Fruit fly (Drosophila melanogaster) whole organism, embryonic: ENCODE data around the gene SpdS.

ENCODE experiments used
- Atf3 ChIP-seq: fragments of 200-800 bp; sonication (Bioruptor generic); optimal IDR thresholded peaks from 3 replicates; lab custom pipeline; 2016; ENCODE audit warnings: missing biosample characterization, missing genetic modification characterization
- Bgb ChIP-seq: fragments of 200-800 bp; sonication (Bioruptor generic); IDR thresholded peaks from 2 replicates; pipeline ENCODE4 v1.3.6; 2022; ENCODE audit warnings: missing biosample characterization, missing genetic modification characterization; ENCODE audit not compliant: partially characterized antibody
- Bteb2 ChIP-seq: fragments of 200-800 bp; sonication (Bioruptor generic); optimal IDR thresholded peaks from 2 replicates; lab custom pipeline; 2016; ENCODE audit warnings: missing biosample characterization, missing genetic modification characterization
- CG11093 ChIP-seq: fragments of 200-800 bp; sonication (Bioruptor generic); IDR thresholded peaks from 3 replicates; pipeline ENCODE4 v1.3.6; 2022; ENCODE audit warnings: missing biosample characterization, missing genetic modification characterization
- CG12391 ChIP-seq: fragments of 200-800 bp; sonication (Bioruptor generic); optimal IDR thresholded peaks from 3 replicates; lab custom pipeline; 2018; ENCODE audit warnings: missing biosample characterization, mild to moderate bottlenecking, missing genetic modification characterization, moderate library complexity
- CG14050 ChIP-seq: fragments of 200-800 bp; sonication (Bioruptor generic); IDR thresholded peaks from 3 replicates; pipeline ENCODE4 v1.3.6; 2022; ENCODE audit warnings: missing biosample characterization, missing genetic modification characterization
- CG14710 ChIP-seq: fragments of 200-800 bp; sonication (Bioruptor generic); optimal IDR thresholded peaks from 3 replicates; lab custom pipeline; 2019; ENCODE audit warnings: missing biosample characterization, mild to moderate bottlenecking, missing genetic modification characterization, moderate library complexity
- CG15269 ChIP-seq: fragments of 200-800 bp; sonication (Bioruptor generic); optimal IDR thresholded peaks from 2 replicates; lab custom pipeline; 2018; ENCODE audit warnings: missing biosample characterization, mild to moderate bottlenecking, missing genetic modification characterization, moderate library complexity
- CG1603 ChIP-seq: fragments of 200-800 bp; sonication (Bioruptor generic); optimal IDR thresholded peaks from 2 replicates; lab custom pipeline; 2019; ENCODE audit warnings: missing biosample characterization, mild to moderate bottlenecking, missing genetic modification characterization, moderate library complexity
- CG17385 ChIP-seq: fragments of 200-800 bp; sonication (Bioruptor generic); optimal IDR thresholded peaks from 3 replicates; lab custom pipeline; 2018; ENCODE audit warnings: missing biosample characterization, mild to moderate bottlenecking, missing genetic modification characterization
- CG31365 ChIP-seq: fragments of 200-800 bp; sonication (Bioruptor generic); optimal IDR thresholded peaks from 2 replicates; lab custom pipeline; 2018; ENCODE audit warnings: missing biosample characterization, mild to moderate bottlenecking, missing genetic modification characterization
- CG31388 ChIP-seq: fragments of 200-800 bp; sonication (Bioruptor generic); optimal IDR thresholded peaks from 2 replicates; lab custom pipeline; 2016; ENCODE audit warnings: missing biosample characterization, missing genetic modification characterization
- CG6683 ChIP-seq: fragments of 200-800 bp; sonication (Bioruptor generic); optimal IDR thresholded peaks from 2 replicates; lab custom pipeline; 2017; ENCODE audit warnings: missing biosample characterization, mild to moderate bottlenecking, missing genetic modification characterization, missing genetic modification reagents
- CG8281 ChIP-seq: fragments of 200-800 bp; sonication (Bioruptor generic); optimal IDR thresholded peaks from 2 replicates; lab custom pipeline; 2018; ENCODE audit warnings: missing biosample characterization, mild to moderate bottlenecking, missing genetic modification characterization, moderate library complexity
- CG8388 ChIP-seq: fragments of 200-800 bp; sonication (Bioruptor generic); optimal IDR thresholded peaks from 2 replicates; lab custom pipeline; 2019; ENCODE audit warnings: missing biosample characterization, mild to moderate bottlenecking, missing genetic modification characterization, moderate library complexity
- CG9932 ChIP-seq: fragments of 200-800 bp; sonication (Bioruptor generic); IDR thresholded peaks from 2 replicates; pipeline ENCODE4 v1.3.6; 2022; ENCODE audit warnings: missing biosample characterization, missing genetic modification characterization
- CHES-1-like ChIP-seq: fragments of 200-800 bp; sonication (Bioruptor generic); optimal IDR thresholded peaks from 2 replicates; lab custom pipeline; 2016; ENCODE audit warnings: missing biosample characterization, missing genetic modification characterization
- CkIIα-i1 ChIP-seq: fragments of 200-800 bp; sonication (Bioruptor generic); IDR thresholded peaks from 2 replicates; pipeline ENCODE4 v1.3.6; 2022; ENCODE audit warnings: missing biosample characterization, missing genetic modification characterization
- D19B ChIP-seq: fragments of 200-800 bp; sonication (Bioruptor generic); optimal IDR thresholded peaks from 2 replicates; lab custom pipeline; 2017; ENCODE audit warnings: missing biosample characterization, mild to moderate bottlenecking, missing genetic modification characterization
- Dp ChIP-seq: fragments of 200-800 bp; sonication (Bioruptor generic); optimal IDR thresholded peaks from 2 replicates; lab custom pipeline; 2018; ENCODE audit warnings: missing biosample characterization, mild to moderate bottlenecking, missing genetic modification characterization, moderate library complexity
- Ets65A ChIP-seq: fragments of 200-800 bp; sonication (Bioruptor generic); peaks from one replicate; lab custom pipeline; 2016; ENCODE audit warnings: missing biosample characterization, missing genetic modification characterization
- Fer2 ChIP-seq: fragments of 200-800 bp; sonication (Bioruptor generic); optimal IDR thresholded peaks from 2 replicates; lab custom pipeline; 2018; ENCODE audit warnings: missing biosample characterization, mild to moderate bottlenecking, missing genetic modification characterization, moderate library complexity
- H15 ChIP-seq: fragments of 200-800 bp; sonication (Bioruptor generic); IDR thresholded peaks from 3 replicates; pipeline ENCODE4 v1.3.6; 2022; ENCODE audit warnings: missing biosample characterization, missing genetic modification characterization
- HmgD ChIP-seq: fragments of 200-800 bp; sonication (Bioruptor generic); optimal IDR thresholded peaks from 3 replicates; lab custom pipeline; 2016; ENCODE audit warnings: missing biosample characterization, missing genetic modification characterization
- Hr39 ChIP-seq: fragments of >200 bp; optimal IDR thresholded peaks from 2 replicates; lab custom pipeline; 2017
- Hr78 ChIP-seq, 2 experiments: fragments of 200-800 bp in 1 of 2; fragments of >200 bp in 1 of 2; sonication (Bioruptor generic) in 1 of 2; optimal IDR thresholded peaks; 2 replicates each; lab custom pipeline; 2017 to 2019; ENCODE audit warnings: missing biosample characterization in 2 of 2, missing genetic modification characterization in 2 of 2, mild to moderate bottlenecking in 1 of 2, moderate library complexity in 1 of 2
- Hsf ChIP-seq: fragments of 200-800 bp; sonication (Bioruptor generic); optimal IDR thresholded peaks from 3 replicates; lab custom pipeline; 2016; ENCODE audit warnings: missing biosample characterization, missing genetic modification characterization
- Lpt ChIP-seq: fragments of >200 bp; optimal IDR thresholded peaks from 2 replicates; lab custom pipeline; 2018; ENCODE audit warnings: missing biosample characterization, missing genetic modification characterization
- MBD-R2 ChIP-seq: fragments of 200-800 bp; sonication (Bioruptor generic); IDR thresholded peaks from 2 replicates; pipeline ENCODE4 v1.3.6; 2022; ENCODE audit warnings: missing biosample characterization, missing genetic modification characterization
- MTF-1 ChIP-seq: fragments of 200-800 bp; sonication (Bioruptor generic); optimal IDR thresholded peaks from 2 replicates; lab custom pipeline; 2018; ENCODE audit warnings: missing biosample characterization, mild to moderate bottlenecking, missing genetic modification characterization, borderline replicate concordance
- Opbp ChIP-seq: fragments of 200-800 bp; sonication (Bioruptor generic); IDR thresholded peaks from 3 replicates; pipeline ENCODE4 v1.3.6; 2022; ENCODE audit warnings: missing biosample characterization, missing genetic modification characterization; ENCODE audit not compliant: partially characterized antibody
- ac ChIP-seq: fragments of 200-800 bp; sonication (Bioruptor generic); optimal IDR thresholded peaks from 3 replicates; lab custom pipeline; 2017; ENCODE audit warnings: missing biosample characterization, mild to moderate bottlenecking, missing genetic modification characterization
- ap ChIP-seq: fragments of 200-800 bp; sonication (Bioruptor generic); IDR thresholded peaks from 2 replicates; pipeline ENCODE4 v1.3.6; 2022; ENCODE audit warnings: missing biosample characterization, missing genetic modification characterization
- bbx ChIP-seq: fragments of 200-800 bp; sonication (Bioruptor generic); IDR thresholded peaks from 2 replicates; pipeline ENCODE4 v1.3.6; 2022; ENCODE audit warnings: missing biosample characterization, missing genetic modification characterization; ENCODE audit not compliant: partially characterized antibody
- bcd ChIP-seq: fragments of 200-800 bp; sonication (Bioruptor generic); optimal IDR thresholded peaks from 2 replicates; lab custom pipeline; 2017; ENCODE audit warnings: missing biosample characterization, mild to moderate bottlenecking, missing genetic modification characterization
- disco-r ChIP-seq: fragments of 200-800 bp; sonication (Bioruptor generic); optimal IDR thresholded peaks from 2 replicates; lab custom pipeline; 2016; ENCODE audit warnings: missing biosample characterization, missing genetic modification characterization
- fd3F ChIP-seq: fragments of 200-800 bp; sonication (Bioruptor generic); optimal IDR thresholded peaks from 2 replicates; lab custom pipeline; 2018; ENCODE audit warnings: missing biosample characterization, mild to moderate bottlenecking, missing genetic modification characterization, moderate library complexity
- gem ChIP-seq: fragments of 200-800 bp; sonication (Bioruptor generic); optimal IDR thresholded peaks from 2 replicates; lab custom pipeline; 2019; ENCODE audit warnings: missing biosample characterization, mild to moderate bottlenecking, missing genetic modification characterization, moderate library complexity
- ham ChIP-seq: fragments of 200-800 bp; sonication (Bioruptor generic); IDR thresholded peaks from 2 replicates; pipeline ENCODE4 v1.3.6; 2022; ENCODE audit warnings: missing biosample characterization, missing genetic modification characterization
- ind ChIP-seq: fragments of 200-800 bp; sonication (Bioruptor generic); optimal IDR thresholded peaks from 3 replicates; lab custom pipeline; 2016; ENCODE audit warnings: missing biosample characterization, missing genetic modification characterization
- kah ChIP-seq: fragments of 200-800 bp; sonication (Bioruptor generic); optimal IDR thresholded peaks from 2 replicates; lab custom pipeline; 2018; ENCODE audit warnings: missing biosample characterization, mild to moderate bottlenecking, missing genetic modification characterization
- knrl ChIP-seq: fragments of 200-800 bp; sonication (Bioruptor generic); IDR thresholded peaks from 3 replicates; pipeline ENCODE4 v1.3.6; 2022; ENCODE audit warnings: missing biosample characterization, missing genetic modification characterization; ENCODE audit not compliant: partially characterized antibody
- lilli ChIP-seq: fragments of 200-800 bp; sonication (Bioruptor generic); optimal IDR thresholded peaks from 3 replicates; lab custom pipeline; 2016; ENCODE audit warnings: missing biosample characterization, missing genetic modification characterization
- nerfin-2 ChIP-seq: fragments of 200-800 bp; sonication (Bioruptor generic); IDR thresholded peaks from 2 replicates; pipeline ENCODE4 v1.3.6; 2022; ENCODE audit warnings: missing biosample characterization, missing genetic modification characterization; ENCODE audit not compliant: partially characterized antibody
- peb ChIP-seq: fragments of 200-800 bp; sonication (Bioruptor generic); IDR thresholded peaks from 2 replicates; pipeline ENCODE4 v1.3.6; 2022; ENCODE audit warnings: missing biosample characterization, missing genetic modification characterization
- pum ChIP-seq: fragments of 200-800 bp; sonication (Bioruptor generic); optimal IDR thresholded peaks from 2 replicates; lab custom pipeline; 2016; ENCODE audit warnings: missing biosample characterization, missing genetic modification characterization
- row ChIP-seq: fragments of 200-800 bp; sonication (Bioruptor generic); IDR thresholded peaks from 3 replicates; pipeline ENCODE4 v1.3.6; 2022; ENCODE audit warnings: missing biosample characterization, missing genetic modification characterization
- scrt ChIP-seq: fragments of 200-800 bp; sonication (Bioruptor generic); optimal IDR thresholded peaks from 2 replicates; lab custom pipeline; 2018; ENCODE audit warnings: missing biosample characterization, mild to moderate bottlenecking, missing genetic modification characterization, moderate library complexity
- shn ChIP-seq: fragments of 200-800 bp; sonication (Bioruptor generic); optimal IDR thresholded peaks from 3 replicates; lab custom pipeline; 2016; ENCODE audit warnings: missing biosample characterization, missing genetic modification characterization
- stc ChIP-seq: fragments of 200-800 bp; sonication (Bioruptor generic); IDR thresholded peaks from 2 replicates; pipeline ENCODE4 v1.3.6; 2022; ENCODE audit warnings: missing biosample characterization, missing genetic modification characterization
- unpg ChIP-seq: fragments of 200-800 bp; sonication (Bioruptor generic); optimal IDR thresholded peaks from 3 replicates; lab custom pipeline; 2018; ENCODE audit warnings: missing biosample characterization, mild to moderate bottlenecking, missing genetic modification characterization, moderate library complexity
- z ChIP-seq: fragments of 200-800 bp; sonication (Bioruptor generic); IDR thresholded peaks from 3 replicates; pipeline ENCODE4 v1.3.6; 2022; ENCODE audit warnings: missing biosample characterization, missing genetic modification characterization

The SpdS gene

DNA sequence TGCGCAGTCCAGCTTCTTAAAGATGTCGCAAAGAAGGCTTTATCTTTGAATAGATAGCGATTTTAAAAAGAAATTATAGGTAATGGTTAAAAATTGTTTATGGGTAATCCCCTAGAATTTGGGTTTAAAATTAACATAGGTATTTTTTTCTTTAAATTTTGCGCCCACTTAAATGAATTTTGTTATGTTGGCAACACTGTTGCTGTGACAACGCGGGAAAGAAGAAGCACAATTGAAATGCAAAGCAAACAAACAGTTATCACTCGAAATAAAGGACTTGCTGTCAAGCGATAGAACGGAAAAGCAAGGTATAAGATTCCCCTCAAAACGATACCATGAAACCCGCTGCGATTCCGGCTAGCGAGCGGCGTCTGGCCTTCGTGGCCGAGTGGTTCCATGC lies 48.3 kb downstream of the SpdS start, which contains the start of gene nmdyn-D7 (continued):
- TF ChIP-seq Hr78 (GFP tag; optimal IDR thresholded peaks at IDR 0.05; lab: Kevin White, UChicago) (no peak), knrl (GFP tag; lab: Robert Waterston, UW) (0 out of 3 replicates have a peak, but pooled peaks have one; percentile 8), peb (GFP tag; lab: Robert Waterston, UW) (no peak), CG17385 (GFP tag; lab: Kevin White, UChicago) (peak; percentile 99), Hsf (GFP tag; lab: Kevin White, UChicago) (no peak), scrt (GFP tag; lab: Kevin White, UChicago) (no peak), disco-r (no peak), z (GFP tag; lab: Robert Waterston, UW) (no peak), Bgb (GFP tag; lab: Robert Waterston, UW) (peak; percentile 37; the same call in 1 of the 2 replicates), bcd (GFP tag; lab: Kevin White, UChicago) (no peak), CG12391 (tag; lab: Kevin White, UChicago) (no peak), Ets65A (GFP tag; lab: Kevin White, UChicago) (no peak), shn (GFP tag; lab: Kevin White, UChicago) (no peak), Hr39 (lab: Kevin White, UChicago) (no peak), Lpt (no peak), bbx (peak; percentile 54), CG6683 (no peak), CG9932 (GFP tag; lab: Robert Waterston, UW) (no peak), H15 (GFP tag; lab: Robert Waterston, UW) (no peak), lilli (no peak), CG11093 (GFP tag; lab: Robert Waterston, UW) (no peak), nerfin-2 (GFP tag; lab: Robert Waterston, UW) (no peak), stc (GFP tag; lab: Robert Waterston, UW) (no peak), D19B (GFP tag; lab: Kevin White, UChicago) (no peak), gem (tag; lab: Kevin White, UChicago) (no peak), Bteb2 (GFP tag; lab: Kevin White, UChicago) (no peak), CG14050 (GFP tag; lab: Robert Waterston, UW) (no peak), HmgD (GFP tag; lab: Kevin White, UChicago) (no peak), Opbp (no peak), fd3F (peak; percentile 13), CkIIα-i1 (GFP tag; lab: Robert Waterston, UW) (no peak), CG31365 (no peak), row (GFP tag; lab: Robert Waterston, UW) (peak; percentile 26; the same call in 1 of the 3 replicates), Fer2 (tag; lab: Kevin White, UChicago) (no peak), ac (GFP tag; lab: Kevin White, UChicago) (no peak), unpg (GFP tag; lab: Kevin White, UChicago) (no peak), pum (GFP tag; lab: Kevin White, UChicago) (no peak), ap (GFP tag; lab: Robert Waterston, UW) (no peak), CG1603 (tag; lab: Kevin White, UChicago) (peak; percentile 26), CG31388 (GFP tag; lab: Kevin White, UChicago) (no peak), kah (no peak), CG15269 (tag; lab: Kevin White, UChicago) (no peak), ind (GFP tag; lab: Kevin White, UChicago) (no peak), Dp (GFP tag; lab: Kevin White, UChicago) (peak; percentile 93), Atf3 (GFP tag; lab: Kevin White, UChicago) (no peak), ham (no peak), MBD-R2 (GFP tag; lab: Robert Waterston, UW) (peak; percentile 71; the same call in 1 of the 2 replicates), MTF-1 (GFP tag; lab: Kevin White, UChicago) (no peak), CG8388 (GFP tag; lab: Kevin White, UChicago) (no peak), CG14710 (tag; lab: Kevin White, UChicago) (peak; percentile 38), CG8281 (tag; lab: Kevin White, UChicago) (no peak), CHES-1-like (no peak)
